Worm (Caenorhabditis elegans): ENCODE data around the gene cwc-15.

DNA sequence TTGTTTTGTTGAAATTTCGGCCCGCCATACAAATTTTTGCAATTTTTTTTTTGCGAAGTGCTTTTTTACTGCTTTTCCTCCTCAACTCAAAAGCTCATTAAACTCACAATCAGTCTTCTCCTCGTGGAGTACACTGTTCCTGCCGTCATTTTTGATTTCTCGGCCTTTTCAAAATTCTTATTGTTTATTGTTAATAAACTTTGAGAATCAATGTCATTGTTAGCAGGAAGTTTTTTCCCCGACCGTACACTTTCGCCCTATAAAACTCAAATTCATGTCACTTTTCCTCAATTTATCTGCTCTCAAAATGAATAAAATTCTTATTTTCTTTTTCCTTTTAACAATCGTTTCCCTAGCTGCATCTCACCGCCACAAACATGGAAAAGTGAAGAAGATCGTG, 47.3 kb upstream of the cwc-15 start, which contains the start of gene clec-232:
- no peak for TF ChIP-seq nfyb-1 (GFP tag; IDR thresholded peaks at IDR 0.05)
- TF ChIP-seq snpc-1.1 (tag; optimal IDR thresholded peaks at IDR 0.05; ENCODE audit: insufficient read depth), result no peak
- TF ChIP-seq ztf-22 (GFP tag; optimal IDR thresholded peaks at IDR 0.05), result no peak
- TF ChIP-seq F52B5.7 (tag; optimal IDR thresholded peaks at IDR 0.05), result no peak
- TF ChIP-seq nfya-1 (tag; optimal IDR thresholded peaks at IDR 0.05; ENCODE audit: borderline replicate concordance, insufficient read depth), result no peak
- no peak for TF ChIP-seq F33H1.4 (GFP tag; IDR thresholded peaks at IDR 0.05)
- TF ChIP-seq chd-7 (tag; optimal IDR thresholded peaks at IDR 0.05), result no peak
